Fruit fly (Drosophila melanogaster) whole organism, embryonic: ENCODE measurements around the gene Bap111.
A peak's percentile ranks its signal among the peaks of the same experiment; 100 is the strongest.

Source experiments
- ATbp ChIP-seq: fragments of 200-800 bp; sonication (Bioruptor generic); optimal IDR thresholded peaks from 2 replicates; lab custom pipeline; 2017; ENCODE audit warnings: missing biosample characterization, mild to moderate bottlenecking, missing genetic modification characterization, missing genetic modification reagents
- Asciz ChIP-seq: fragments of 200-800 bp; sonication (Bioruptor generic); optimal IDR thresholded peaks from 2 replicates; lab custom pipeline; 2017; ENCODE audit warnings: missing biosample characterization, mild to moderate bottlenecking, missing genetic modification characterization, missing genetic modification reagents
- Bdp1 ChIP-seq: fragments of 200-800 bp; sonication (Bioruptor generic); optimal IDR thresholded peaks from 3 replicates; lab custom pipeline; 2016; ENCODE audit warnings: missing biosample characterization, missing genetic modification characterization
- CG10543 ChIP-seq: fragments of 200-800 bp; sonication (Bioruptor generic); optimal IDR thresholded peaks from 3 replicates; lab custom pipeline; 2017; ENCODE audit warnings: missing biosample characterization, mild to moderate bottlenecking, missing genetic modification characterization, moderate library complexity
- CG12104 ChIP-seq: fragments of 200-800 bp; sonication (Bioruptor generic); optimal IDR thresholded peaks from 3 replicates; lab custom pipeline; 2016; ENCODE audit warnings: missing biosample characterization, missing genetic modification characterization
- CG12659 ChIP-seq: fragments of 200-800 bp; sonication (Bioruptor generic); optimal IDR thresholded peaks from 3 replicates; lab custom pipeline; 2017; ENCODE audit warnings: mild to moderate bottlenecking, missing biosample characterization, missing genetic modification reagents, missing genetic modification characterization
- CG12744 ChIP-seq: fragments of 200-800 bp; sonication (Bioruptor generic); optimal IDR thresholded peaks from 2 replicates; lab custom pipeline; 2016; ENCODE audit warnings: missing biosample characterization, missing genetic modification characterization
- CG15514 ChIP-seq: fragments of 200-800 bp; sonication (Bioruptor generic); optimal IDR thresholded peaks from 3 replicates; lab custom pipeline; 2017; ENCODE audit warnings: missing biosample characterization, missing genetic modification characterization, mild to moderate bottlenecking, moderate library complexity, missing genetic modification reagents
- CG15696 ChIP-seq: fragments of 200-800 bp; sonication (Bioruptor generic); optimal IDR thresholded peaks from 2 replicates; lab custom pipeline; 2019; ENCODE audit warnings: missing biosample characterization, mild to moderate bottlenecking, missing genetic modification characterization, moderate library complexity
- CG16779 ChIP-seq: fragments of 200-800 bp; sonication (Bioruptor generic); IDR thresholded peaks from 2 replicates; pipeline ENCODE4 v1.3.6; 2022; ENCODE audit warnings: missing biosample characterization, missing genetic modification characterization
- CG17186 ChIP-seq: fragments of 200-800 bp; sonication (Bioruptor generic); optimal IDR thresholded peaks from 3 replicates; lab custom pipeline; 2017; ENCODE audit warnings: missing biosample characterization, missing genetic modification reagents, missing genetic modification characterization
- CG18262 ChIP-seq: fragments of 200-800 bp; optimal IDR thresholded peaks from 3 replicates; lab custom pipeline; 2019; ENCODE audit warnings: missing biosample characterization, mild to moderate bottlenecking, missing genetic modification characterization, moderate library complexity
- CG30403 ChIP-seq: fragments of 200-800 bp; sonication (Bioruptor generic); optimal IDR thresholded peaks from 3 replicates; lab custom pipeline; 2016; ENCODE audit warnings: missing biosample characterization, missing genetic modification characterization
- CG33557 ChIP-seq: fragments of 200-800 bp; sonication (Bioruptor generic); optimal IDR thresholded peaks from 2 replicates; lab custom pipeline; 2019; ENCODE audit warnings: missing biosample characterization, mild to moderate bottlenecking, missing genetic modification characterization, moderate library complexity
- CG3726 ChIP-seq: fragments of 200-800 bp; sonication (Bioruptor generic); IDR thresholded peaks from 3 replicates; pipeline ENCODE4, ENCODE4 v1.3.6; 2022; ENCODE audit warnings: missing biosample characterization, missing genetic modification characterization
- CG4282 ChIP-seq: fragments of 200-800 bp; sonication (Bioruptor generic); optimal IDR thresholded peaks from 2 replicates; lab custom pipeline; 2016; ENCODE audit warnings: missing biosample characterization, missing genetic modification characterization
- CG5245 ChIP-seq: fragments of 200-800 bp; sonication (Bioruptor generic); optimal IDR thresholded peaks from 3 replicates; lab custom pipeline; 2016; ENCODE audit warnings: missing biosample characterization, missing genetic modification characterization
- CG7839 ChIP-seq: fragments of 200-800 bp; sonication (Bioruptor generic); optimal IDR thresholded peaks from 3 replicates; lab custom pipeline; 2018; ENCODE audit warnings: missing biosample characterization, mild to moderate bottlenecking, missing genetic modification characterization, moderate library complexity
- CG8478 ChIP-seq: fragments of >200 bp; optimal IDR thresholded peaks from 2 replicates; lab custom pipeline; 2018
- CG9437 ChIP-seq: fragments of 200-800 bp; sonication (Bioruptor generic); optimal IDR thresholded peaks from 2 replicates; lab custom pipeline; 2018; ENCODE audit warnings: missing biosample characterization, mild to moderate bottlenecking, missing genetic modification characterization
- CTCF ChIP-seq: fragments of 200-800 bp; sonication (Bioruptor generic); optimal IDR thresholded peaks from 2 replicates; lab custom pipeline; 2017; ENCODE audit warnings: missing biosample characterization, mild to moderate bottlenecking, missing genetic modification characterization, moderate library complexity
- Doc3 ChIP-seq: fragments of 200-800 bp; sonication (Bioruptor generic); IDR thresholded peaks from 3 replicates; pipeline ENCODE4 v1.3.6; 2022; ENCODE audit warnings: missing biosample characterization, missing genetic modification characterization; ENCODE audit not compliant: partially characterized antibody
- GATAe ChIP-seq: fragments of 200-800 bp; sonication (Bioruptor generic); conservative IDR thresholded peaks from 2 replicates; pipeline ENCODE4 v1.3.6; 2022; ENCODE audit warnings: missing biosample characterization, missing genetic modification characterization
- HmgD ChIP-seq: fragments of 200-800 bp; sonication (Bioruptor generic); optimal IDR thresholded peaks from 3 replicates; lab custom pipeline; 2016; ENCODE audit warnings: missing biosample characterization, missing genetic modification characterization
- Hr3 ChIP-seq: fragments of 200-800 bp; sonication (Bioruptor generic); optimal IDR thresholded peaks from 3 replicates; lab custom pipeline; 2016; ENCODE audit warnings: missing biosample characterization, missing genetic modification characterization
- NC2β ChIP-seq: fragments of 200-800 bp; sonication (Bioruptor generic); optimal IDR thresholded peaks from 2 replicates; lab custom pipeline; 2016; ENCODE audit warnings: missing biosample characterization, missing genetic modification characterization
- Nf-YB ChIP-seq: fragments of 200-800 bp; sonication (Bioruptor generic); optimal IDR thresholded peaks from 3 replicates; lab custom pipeline; 2019; ENCODE audit warnings: missing biosample characterization, mild to moderate bottlenecking, missing genetic modification characterization, moderate library complexity
- Ptx1 ChIP-seq: fragments of 200-800 bp; sonication (Bioruptor generic); IDR thresholded peaks from 2 replicates; pipeline ENCODE4 v1.3.6; 2022; ENCODE audit warnings: missing biosample characterization, missing genetic modification characterization
- Ravus ChIP-seq: fragments of 200-800 bp; sonication (Bioruptor generic); IDR thresholded peaks from 2 replicates; pipeline ENCODE4 v1.3.6; 2022; ENCODE audit warnings: missing biosample characterization, missing genetic modification characterization
- Six4 ChIP-seq: fragments of 200-800 bp; sonication (Bioruptor generic); optimal IDR thresholded peaks from 2 replicates; lab custom pipeline; 2016; ENCODE audit warnings: missing biosample characterization, missing genetic modification characterization
- Vsx1 ChIP-seq: fragments of 200-800 bp; sonication (Bioruptor generic); optimal IDR thresholded peaks from 2 replicates; lab custom pipeline; 2017; ENCODE audit warnings: missing biosample characterization, mild to moderate bottlenecking, missing genetic modification characterization, missing genetic modification reagents
- Xbp1 ChIP-seq: fragments of 200-800 bp; sonication (Bioruptor generic); optimal IDR thresholded peaks from 3 replicates; lab custom pipeline; 2016; ENCODE audit warnings: missing biosample characterization, mild to moderate bottlenecking, missing genetic modification characterization
- YL-1 ChIP-seq: fragments of 200-800 bp; sonication (Bioruptor generic); optimal IDR thresholded peaks from 3 replicates; lab custom pipeline; 2017; ENCODE audit warnings: missing biosample characterization, mild to moderate bottlenecking, missing genetic modification characterization
- bowl ChIP-seq: fragments of 200-800 bp; sonication (Bioruptor generic); IDR thresholded peaks from 2 replicates; pipeline ENCODE4 v1.3.6; 2022; ENCODE audit warnings: missing biosample characterization, missing genetic modification characterization
- cad ChIP-seq: fragments of >200 bp; optimal IDR thresholded peaks from 2 replicates; lab custom pipeline; 2017; ENCODE audit warnings: missing biosample characterization, missing genetic modification characterization
- chm ChIP-seq: fragments of 200-800 bp; sonication (Bioruptor generic); IDR thresholded peaks from 2 replicates; pipeline ENCODE4 v1.3.6; 2022; ENCODE audit warnings: missing biosample characterization, missing genetic modification characterization
- ci ChIP-seq: fragments of 200-800 bp; sonication (Bioruptor generic); IDR thresholded peaks from 3 replicates; pipeline ENCODE4 v1.3.6; 2022; ENCODE audit warnings: missing biosample characterization, missing genetic modification characterization
- corto ChIP-seq: fragments of 200-800 bp; sonication (Bioruptor generic); optimal IDR thresholded peaks from 2 replicates; lab custom pipeline; 2016; ENCODE audit warnings: missing biosample characterization, mild to moderate bottlenecking, missing genetic modification characterization, moderate library complexity
- crc ChIP-seq: fragments of 200-800 bp; sonication (Bioruptor generic); optimal IDR thresholded peaks from 2 replicates; lab custom pipeline; 2016; ENCODE audit warnings: missing biosample characterization, missing genetic modification characterization
- croc ChIP-seq: fragments of 200-800 bp; sonication (Bioruptor generic); conservative IDR thresholded peaks from 3 replicates; pipeline ENCODE4 v1.3.6; 2022; ENCODE audit warnings: missing biosample characterization, missing genetic modification characterization
- hth ChIP-seq: fragments of >200 bp; optimal IDR thresholded peaks from 2 replicates; lab custom pipeline; 2017; ENCODE audit warnings: inconsistent platforms
- insv ChIP-seq, 2 experiments: fragments of 200-800 bp; sonication (Bioruptor generic); optimal IDR thresholded peaks; 3 replicates each; lab custom pipeline; 2016 to 2018; ENCODE audit warnings: missing biosample characterization in 2 of 2, missing genetic modification characterization in 2 of 2
- lab ChIP-seq: fragments of 200-800 bp; sonication (Bioruptor generic); optimal IDR thresholded peaks from 3 replicates; lab custom pipeline; 2017; ENCODE audit warnings: missing biosample characterization, missing genetic modification characterization, mild to moderate bottlenecking, moderate library complexity, missing genetic modification reagents
- lmd ChIP-seq: fragments of 200-800 bp; sonication (Bioruptor generic); IDR thresholded peaks from 2 replicates; pipeline ENCODE4 v1.3.6; 2022; ENCODE audit warnings: missing biosample characterization, missing genetic modification characterization
- nerfin-2 ChIP-seq: fragments of 200-800 bp; sonication (Bioruptor generic); IDR thresholded peaks from 2 replicates; pipeline ENCODE4 v1.3.6; 2022; ENCODE audit warnings: missing biosample characterization, missing genetic modification characterization; ENCODE audit not compliant: partially characterized antibody
- prd ChIP-seq, 3 experiments: fragments of >200 bp in 2 of 3; fragments of 200-800 bp in 1 of 3; sonication (Bioruptor generic) in 1 of 3; optimal IDR thresholded peaks in 2 of 3; IDR thresholded peaks in 1 of 3; 2 replicates in 2 of 3; 3 replicates in 1 of 3; pipeline versions ENCODE4 v1.3.6 to Lab custom; 2017 to 2022; ENCODE audit warnings: missing biosample characterization in 1 of 3, missing genetic modification characterization in 1 of 3
- sens ChIP-seq: fragments of 200-800 bp; sonication (Bioruptor generic); peaks from one replicate; lab custom pipeline; 2016; ENCODE audit warnings: missing biosample characterization, missing genetic modification characterization
- vnd ChIP-seq: fragments of 200-800 bp; sonication (Bioruptor generic); IDR thresholded peaks from 3 replicates; pipeline ENCODE4 v1.3.6; 2022; ENCODE audit warnings: missing biosample characterization, missing genetic modification characterization; ENCODE audit not compliant: partially characterized antibody
- wdn ChIP-seq: fragments of 200-800 bp; sonication (Bioruptor generic); IDR thresholded peaks from 2 replicates; pipeline ENCODE4 v1.3.6; 2022; ENCODE audit warnings: missing biosample characterization, missing genetic modification characterization
- zen ChIP-seq: fragments of 200-800 bp; sonication (Bioruptor generic); optimal IDR thresholded peaks from 3 replicates; lab custom pipeline; 2018; ENCODE audit warnings: missing biosample characterization, mild to moderate bottlenecking, missing genetic modification characterization, moderate library complexity
- zfh1 ChIP-seq: fragments of 200-800 bp; sonication (Bioruptor generic); IDR thresholded peaks from 3 replicates; pipeline ENCODE4 v1.3.6; 2022; ENCODE audit warnings: missing biosample characterization, missing genetic modification characterization

Bap111 gene

DNA sequence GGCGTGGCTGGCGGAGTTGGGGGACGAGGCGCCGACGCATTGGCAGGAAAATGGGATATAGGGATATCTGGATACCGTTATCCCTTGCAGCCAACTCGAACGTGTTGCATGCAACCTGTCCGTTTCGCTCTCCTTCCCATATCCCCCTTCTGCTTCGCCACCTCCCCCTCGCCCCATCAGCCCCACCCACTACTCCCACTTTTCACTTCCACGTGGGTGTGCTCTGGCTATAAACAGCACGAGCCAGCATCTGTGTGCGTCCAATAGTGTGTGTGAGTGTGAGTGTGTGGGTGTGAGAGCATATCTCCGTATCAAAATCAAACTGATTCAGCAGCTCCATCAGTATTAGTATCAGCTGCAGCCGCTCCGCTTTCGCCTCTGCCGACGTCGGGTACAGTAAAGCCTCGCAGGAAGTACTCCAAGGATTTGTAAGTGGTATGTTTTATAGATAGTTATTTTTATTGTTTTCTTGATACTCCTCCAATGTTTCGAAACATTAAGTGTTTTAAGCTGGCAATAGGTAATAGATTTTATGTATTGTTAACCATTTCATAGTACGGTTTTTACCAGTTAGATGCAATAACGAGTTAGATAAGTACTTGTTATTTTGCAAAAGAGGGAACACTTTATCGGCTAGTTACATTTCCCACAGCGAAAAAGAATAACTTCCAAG lies 30.0 kb upstream of the Bap111 start (continued):
- no peak for TF ChIP-seq Doc3
- TF ChIP-seq Six4 (GFP tag; lab: Kevin White, UChicago), result peak; percentile 15
- TF ChIP-seq ci (GFP tag; lab: Robert Waterston, UW), result peak; percentile 49; the same call in 1 of the 3 replicates
- TF ChIP-seq Asciz (GFP tag; lab: Kevin White, UChicago), result peak; percentile 22
- TF ChIP-seq chm, result 0 out of 2 replicates have a peak, but pooled peaks have one; percentile 30
- peak; percentile 53 for TF ChIP-seq Ptx1 (GFP tag; lab: Robert Waterston, UW)
- peak; percentile 64 for TF ChIP-seq lab (GFP tag; lab: Kevin White, UChicago)
- TF ChIP-seq hth (lab: Kevin White, UChicago), result no peak
- no peak for TF ChIP-seq vnd (GFP tag; lab: Robert Waterston, UW)
- no peak for TF ChIP-seq Xbp1 (GFP tag; lab: Kevin White, UChicago)
- TF ChIP-seq prd (optimal IDR thresholded peaks at IDR 0.05; lab: Kevin White, UChicago), result no peak
- TF ChIP-seq prd (GFP tag; IDR thresholded peaks at IDR 0.05; lab: Robert Waterston, UW), result peak; percentile 27; the same call in 2 of the 3 replicates
- no peak for TF ChIP-seq YL-1 (GFP tag; lab: Kevin White, UChicago)
- TF ChIP-seq CG4282 (GFP tag; lab: Kevin White, UChicago), result no peak
- no peak for TF ChIP-seq croc (GFP tag; lab: Robert Waterston, UW)
- no peak for TF ChIP-seq CTCF (GFP tag; lab: Kevin White, UChicago)
- no peak for TF ChIP-seq CG10543 (GFP tag; lab: Kevin White, UChicago)
- no peak for TF ChIP-seq zfh1 (GFP tag; lab: Robert Waterston, UW)
- peak; percentile 65 for TF ChIP-seq CG7839 (tag; lab: Kevin White, UChicago)
- no peak for TF ChIP-seq Nf-YB
- TF ChIP-seq crc (GFP tag; lab: Kevin White, UChicago), result no peak
- TF ChIP-seq CG8478 (lab: Kevin White, UChicago), result no peak
- no peak for TF ChIP-seq Ravus
- TF ChIP-seq CG33557 (GFP tag; lab: Kevin White, UChicago), result no peak
- TF ChIP-seq CG3726 (GFP tag; lab: Robert Waterston, UW), result no peak
- TF ChIP-seq CG18262 (tag; lab: Kevin White, UChicago), result peak; percentile 65
- peak; percentile 57 for TF ChIP-seq lmd
- TF ChIP-seq bowl (GFP tag; lab: Robert Waterston, UW), result no peak
- no peak for TF ChIP-seq insv (GFP tag; optimal IDR thresholded peaks at IDR 0.05; lab: Kevin White, UChicago)
- no peak for TF ChIP-seq Bdp1 (GFP tag; lab: Kevin White, UChicago)
- no peak for TF ChIP-seq nerfin-2 (GFP tag; lab: Robert Waterston, UW)
- TF ChIP-seq CG9437, result no peak
- no peak for TF ChIP-seq Hr3 (GFP tag; lab: Kevin White, UChicago)
- no peak for TF ChIP-seq CG12744
- peak; percentile 5 for TF ChIP-seq CG15696 (tag; lab: Kevin White, UChicago)
- no peak for TF ChIP-seq CG5245 (GFP tag; lab: Kevin White, UChicago)
- TF ChIP-seq CG12659, result no peak
- no peak for TF ChIP-seq CG30403
- no peak for TF ChIP-seq NC2β (GFP tag; lab: Kevin White, UChicago)
- peak; percentile 37 for TF ChIP-seq CG15514 (GFP tag; lab: Kevin White, UChicago)
- TF ChIP-seq CG12104 (GFP tag; lab: Kevin White, UChicago), result peak; percentile 17
- TF ChIP-seq CG16779, result no peak
- TF ChIP-seq HmgD (GFP tag; lab: Kevin White, UChicago), result no peak
- no peak for TF ChIP-seq cad
- no peak for TF ChIP-seq zen
- no peak for TF ChIP-seq GATAe (GFP tag; lab: Robert Waterston, UW)
- no peak for TF ChIP-seq ATbp (GFP tag; lab: Kevin White, UChicago)
- TF ChIP-seq corto (GFP tag; lab: Kevin White, UChicago), result no peak
- TF ChIP-seq sens (GFP tag; lab: Kevin White, UChicago), result peak; percentile 90
- no peak for TF ChIP-seq CG17186
- no peak for TF ChIP-seq wdn (GFP tag; lab: Robert Waterston, UW)
- no peak for TF ChIP-seq Vsx1 (GFP tag; lab: Kevin White, UChicago)
